Worm (Caenorhabditis elegans) whole organism, young adult: ENCODE data around the gene farl-11.

ENCODE experiments used
- B0019.2 ChIP-seq: fragments of 200-800 bp; sonication (Bioruptor generic); conservative IDR thresholded peaks from 2 replicates; pipeline ENCODE4 v1.3.6; 2022; ENCODE audit warnings: missing genetic modification reagents, missing genetic modification characterization, missing compliant biosample characterization
- B0336.3 ChIP-seq: fragments of 200-800 bp; sonication (Bioruptor generic); IDR thresholded peaks from 2 replicates; pipeline ENCODE4 v1.3.6; 2022; ENCODE audit warnings: missing genetic modification characterization, missing compliant biosample characterization
- C06A6.2 ChIP-seq: fragments of 200-800 bp; sonication (Bioruptor generic); conservative IDR thresholded peaks from 2 replicates; pipeline ENCODE4 v1.3.6; 2022; ENCODE audit warnings: missing genetic modification characterization, missing compliant biosample characterization
- C17E4.6 ChIP-seq: fragments of 200-800 bp; sonication (Bioruptor generic); IDR thresholded peaks from 2 replicates; pipeline ENCODE4 v1.3.6; 2022; ENCODE audit warnings: missing genetic modification reagents, missing genetic modification characterization, missing compliant biosample characterization
- F22D6.2 ChIP-seq: sonication (generic microtip); optimal IDR thresholded peaks from 2 replicates; lab custom pipeline; 2016; ENCODE audit warnings: mild to moderate bottlenecking, missing genetic modification characterization, missing compliant biosample characterization
- F23B12.7 ChIP-seq: sonication (generic microtip); optimal IDR thresholded peaks from 2 replicates; lab custom pipeline; 2017; ENCODE audit warnings: missing genetic modification characterization, mild to moderate bottlenecking, missing compliant biosample characterization, antibody characterized with exemption, moderate library complexity; ENCODE audit not compliant: insufficient read depth
- F37B4.10 ChIP-seq: fragments of 200-800 bp; sonication (Bioruptor generic); IDR thresholded peaks from 2 replicates; pipeline ENCODE4 v1.3.6; 2022; ENCODE audit warnings: missing genetic modification characterization, missing compliant biosample characterization
- F39B2.1 ChIP-seq: fragments of 200-800 bp; sonication (Bioruptor generic); IDR thresholded peaks from 2 replicates; pipeline ENCODE4 v1.3.6; 2022; ENCODE audit warnings: missing genetic modification reagents, missing genetic modification characterization, missing compliant biosample characterization
- F57A8.1 ChIP-seq: fragments of 200-800 bp; sonication (Bioruptor generic); optimal IDR thresholded peaks from 2 replicates; lab custom pipeline; 2018; ENCODE audit warnings: mild to moderate bottlenecking, missing genetic modification characterization, moderate library complexity, missing compliant biosample characterization
- K12H6.12 ChIP-seq: fragments of 200-800 bp; sonication (Bioruptor generic); optimal IDR thresholded peaks from 2 replicates; lab custom pipeline; 2018; ENCODE audit warnings: mild to moderate bottlenecking, missing genetic modification characterization, missing compliant biosample characterization
- T07F8.4 ChIP-seq: sonication (generic microtip); optimal IDR thresholded peaks from 2 replicates; lab custom pipeline; 2016; ENCODE audit warnings: mild to moderate bottlenecking, missing genetic modification characterization, moderate library complexity, missing compliant biosample characterization
- Y53G8AR.9 ChIP-seq: fragments of 200-800 bp; sonication (Bioruptor generic); conservative IDR thresholded peaks from 2 replicates; pipeline ENCODE4 v1.3.6; 2022; ENCODE audit warnings: missing genetic modification reagents, missing genetic modification characterization, missing compliant biosample characterization
- Y67H2A.10 ChIP-seq: fragments of 200-800 bp; sonication (Bioruptor generic); conservative IDR thresholded peaks from 2 replicates; pipeline ENCODE4 v1.3.6; 2022; ENCODE audit warnings: missing genetic modification reagents, missing genetic modification characterization, missing compliant biosample characterization
- Y95B8A.8 ChIP-seq: fragments of 200-800 bp; sonication (Bioruptor generic); IDR thresholded peaks from 2 replicates; pipeline ENCODE4 v1.3.6; 2022; ENCODE audit warnings: missing genetic modification reagents, missing genetic modification characterization, missing compliant biosample characterization
- aptf-3 ChIP-seq: fragments of 200-800 bp; sonication (Bioruptor generic); IDR thresholded peaks from 2 replicates; pipeline ENCODE4 v1.3.6; 2022; ENCODE audit warnings: missing genetic modification characterization, missing compliant biosample characterization
- attf-3 ChIP-seq: fragments of 200-800 bp; sonication (Bioruptor generic); conservative IDR thresholded peaks from 2 replicates; pipeline ENCODE4 v1.3.6; 2022; ENCODE audit warnings: missing genetic modification reagents, missing genetic modification characterization, missing compliant biosample characterization
- ceh-27 ChIP-seq: fragments of 200-800 bp; sonication (Bioruptor generic); optimal IDR thresholded peaks from 2 replicates; lab custom pipeline; 2018; ENCODE audit warnings: mild to moderate bottlenecking, missing genetic modification characterization, moderate library complexity, missing compliant biosample characterization
- ceh-58 ChIP-seq: fragments of 200-800 bp; sonication (Bioruptor generic); IDR thresholded peaks from 2 replicates; pipeline ENCODE4 v1.3.6; 2022; ENCODE audit warnings: missing genetic modification characterization, missing compliant biosample characterization
- ceh-91 ChIP-seq: fragments of 200-800 bp; sonication (Bioruptor generic); IDR thresholded peaks from 2 replicates; pipeline ENCODE4 v1.3.6; 2022; ENCODE audit warnings: missing genetic modification reagents, missing genetic modification characterization, missing compliant biosample characterization
- efl-1 ChIP-seq: fragments of 150-350 bp; optimal IDR thresholded peaks from 2 replicates; lab custom pipeline; 2014; ENCODE audit warnings: missing biosample characterization, missing genetic modification reagents, missing genetic modification characterization
- egl-44 ChIP-seq: fragments of 200-800 bp; sonication (Bioruptor generic); IDR thresholded peaks from 2 replicates; pipeline ENCODE4 v1.3.6; 2022; ENCODE audit warnings: missing genetic modification reagents, missing genetic modification characterization, missing compliant biosample characterization
- him-1 ChIP-seq: sonication (generic microtip); optimal IDR thresholded peaks from 2 replicates; lab custom pipeline; 2016; ENCODE audit warnings: missing genotype, missing genetic modification reagents, missing genetic modification characterization, missing compliant biosample characterization
- hmg-1.2 ChIP-seq: fragments of 200-800 bp; sonication (Bioruptor generic); IDR thresholded peaks from 2 replicates; pipeline ENCODE4 v1.3.6; 2022; ENCODE audit warnings: missing genetic modification reagents, missing genetic modification characterization, missing compliant biosample characterization
- hsf-1 ChIP-seq: fragments of 200-800 bp; sonication (Bioruptor generic); IDR thresholded peaks from 2 replicates; pipeline ENCODE4 v1.3.6; 2022; ENCODE audit warnings: missing genetic modification reagents, missing genetic modification characterization, missing compliant biosample characterization
- lag-1 ChIP-seq: fragments of 200-800 bp; sonication (Bioruptor generic); IDR thresholded peaks from 2 replicates; pipeline ENCODE4 v1.3.6; 2022; ENCODE audit warnings: missing genetic modification reagents, missing genetic modification characterization, missing compliant biosample characterization
- let-526 ChIP-seq: fragments of 200-800 bp; sonication (Bioruptor generic); IDR thresholded peaks from 2 replicates; pipeline ENCODE4 v1.3.6; 2022; ENCODE audit warnings: missing genetic modification reagents, missing genetic modification characterization, missing compliant biosample characterization
- lin-35 ChIP-seq, 3 experiments: fragments of 150-350 bp in 2 of 3; sonication (generic microtip) in 1 of 3; optimal IDR thresholded peaks; 2 replicates each; lab custom pipeline; 2014 to 2018; ENCODE audit warnings: missing biosample characterization in 3 of 3, missing genetic modification characterization in 3 of 3, missing genetic modification reagents in 3 of 3
- lin-40 ChIP-seq: sonication (generic microtip); optimal IDR thresholded peaks from 2 replicates; lab custom pipeline; 2016; ENCODE audit warnings: missing genetic modification characterization, mild to moderate bottlenecking, missing compliant biosample characterization, missing genotype, missing genetic modification reagents
- lsl-1 ChIP-seq: fragments of 200-800 bp; sonication (Bioruptor generic); optimal IDR thresholded peaks from 2 replicates; lab custom pipeline; 2018; ENCODE audit warnings: mild to moderate bottlenecking, missing genetic modification characterization, moderate library complexity, missing compliant biosample characterization
- madf-3 ChIP-seq: fragments of 200-800 bp; sonication (Bioruptor generic); IDR thresholded peaks from 2 replicates; pipeline ENCODE4 v1.3.6; 2022; ENCODE audit warnings: missing genetic modification reagents, missing genetic modification characterization, missing compliant biosample characterization
- madf-6 ChIP-seq: fragments of 200-800 bp; sonication (Bioruptor generic); IDR thresholded peaks from 2 replicates; pipeline ENCODE4 v1.3.6; 2022; ENCODE audit warnings: missing genetic modification reagents, missing genetic modification characterization, missing compliant biosample characterization
- madf-8 ChIP-seq: fragments of 200-800 bp; sonication (Bioruptor generic); conservative IDR thresholded peaks from 2 replicates; pipeline ENCODE4 v1.3.6; 2022; ENCODE audit warnings: missing genetic modification reagents, missing genetic modification characterization, missing compliant biosample characterization
- mxl-1 ChIP-seq: sonication (generic microtip); optimal IDR thresholded peaks from 2 replicates; lab custom pipeline; 2016; ENCODE audit warnings: missing genetic modification characterization, missing compliant biosample characterization
- nfya-2 ChIP-seq: fragments of 200-800 bp; sonication (Bioruptor generic); IDR thresholded peaks from 2 replicates; pipeline ENCODE4 v1.3.6; 2022; ENCODE audit warnings: missing genetic modification reagents, missing genetic modification characterization, missing compliant biosample characterization
- nhr-179 ChIP-seq: sonication (generic microtip); optimal IDR thresholded peaks from 2 replicates; lab custom pipeline; 2016; ENCODE audit warnings: mild to moderate bottlenecking, missing genetic modification characterization, missing compliant biosample characterization
- nhr-27 ChIP-seq: fragments of 200-800 bp; sonication (Bioruptor generic); optimal IDR thresholded peaks from 2 replicates; lab custom pipeline; 2018; ENCODE audit warnings: mild to moderate bottlenecking, missing genetic modification characterization, moderate library complexity, missing compliant biosample characterization
- nhr-80 ChIP-seq: sonication (generic microtip); optimal IDR thresholded peaks from 2 replicates; lab custom pipeline; 2016; ENCODE audit warnings: missing genetic modification characterization, missing compliant biosample characterization
- rec-8 ChIP-seq, 2 experiments: sonication (generic microtip); optimal IDR thresholded peaks; 2 replicates each; lab custom pipeline; 2016; ENCODE audit warnings: mild to moderate bottlenecking in 2 of 2, missing genetic modification characterization in 2 of 2, missing genetic modification reagents in 2 of 2, missing genotype in 2 of 2, missing biosample characterization in 1 of 2, missing compliant biosample characterization in 1 of 2, moderate library complexity in 1 of 2
- sdz-38 ChIP-seq: sonication (generic microtip); optimal IDR thresholded peaks from 2 replicates; lab custom pipeline; 2016; ENCODE audit warnings: missing genotype, missing genetic modification characterization, missing compliant biosample characterization
- sea-2 ChIP-seq: fragments of 200-800 bp; sonication (Bioruptor generic); IDR thresholded peaks from 2 replicates; pipeline ENCODE4 v1.3.6; 2022; ENCODE audit warnings: missing genetic modification characterization, missing compliant biosample characterization
- snpc-3.4 ChIP-seq: sonication (generic microtip); optimal IDR thresholded peaks from 2 replicates; lab custom pipeline; 2017; ENCODE audit warnings: missing genetic modification characterization, mild to moderate bottlenecking, missing compliant biosample characterization, antibody characterized with exemption, moderate library complexity, missing genotype, missing genetic modification reagents
- somi-1 ChIP-seq: fragments of 200-800 bp; sonication (Bioruptor generic); optimal IDR thresholded peaks from 2 replicates; lab custom pipeline; 2018; ENCODE audit warnings: mild to moderate bottlenecking, missing genetic modification characterization, missing compliant biosample characterization
- sptf-2 ChIP-seq: fragments of 200-800 bp; sonication (Bioruptor generic); optimal IDR thresholded peaks from 2 replicates; lab custom pipeline; 2018; ENCODE audit warnings: mild to moderate bottlenecking, missing genetic modification characterization, missing compliant biosample characterization
- unc-62 ChIP-seq: fragments of 150-350 bp; optimal IDR thresholded peaks from 2 replicates; lab custom pipeline; 2014; ENCODE audit warnings: missing biosample characterization, missing genetic modification reagents, missing genetic modification characterization
- xnd-1 ChIP-seq: sonication (generic microtip); optimal IDR thresholded peaks from 2 replicates; lab custom pipeline; 2016; ENCODE audit warnings: missing genotype, missing genetic modification reagents, missing genetic modification characterization, missing compliant biosample characterization
- zim-3 ChIP-seq: sonication (generic microtip); optimal IDR thresholded peaks from 2 replicates; lab custom pipeline; 2017; ENCODE audit warnings: mild to moderate bottlenecking, missing genetic modification characterization, moderate library complexity, missing compliant biosample characterization
- ztf-18 ChIP-seq: sonication (generic microtip); optimal IDR thresholded peaks from 2 replicates; lab custom pipeline; 2016; ENCODE audit warnings: missing genotype, mild to moderate bottlenecking, missing genetic modification characterization, missing compliant biosample characterization
- ztf-22 ChIP-seq: fragments of 200-800 bp; sonication (Bioruptor generic); optimal IDR thresholded peaks from 2 replicates; lab custom pipeline; 2018; ENCODE audit warnings: mild to moderate bottlenecking, missing genetic modification characterization, moderate library complexity, missing compliant biosample characterization

The farl-11 gene

DNA sequence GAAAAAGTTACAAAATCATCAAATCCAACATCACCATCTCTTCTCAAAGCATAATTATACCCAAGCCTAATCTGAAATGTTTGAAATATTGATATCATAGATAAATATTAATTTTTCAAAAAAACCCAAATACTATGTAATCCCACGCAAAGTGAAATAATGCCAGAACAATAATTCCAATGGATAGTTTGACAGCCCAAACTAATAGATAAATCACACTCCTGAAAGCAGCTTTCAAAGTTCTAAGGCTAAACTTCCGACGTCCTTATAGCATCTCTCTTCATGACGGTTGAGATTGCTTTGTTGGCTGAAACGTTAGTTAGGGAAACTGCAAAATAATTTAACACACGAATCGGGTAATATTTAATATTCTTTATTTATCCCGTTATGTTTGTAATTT is 5.6 kb downstream of the farl-11 start (continued):
- TF ChIP-seq C06A6.2 (no peak), unc-62 (no peak), sptf-2 (no peak), ceh-27 (GFP tag; lab: Kevin White, UChicago) (no peak), nhr-27 (no peak), F37B4.10 (GFP tag; lab: Robert Waterston, UW) (no peak), madf-8 (GFP tag; lab: Robert Waterston, UW) (no peak), hmg-1.2 (GFP tag; lab: Robert Waterston, UW) (0 out of 2 replicates have a peak, but pooled peaks have one; percentile 7), madf-3 (GFP tag; lab: Robert Waterston, UW) (peak; percentile 64; the same call in 1 of the 2 replicates)

- TF ChIP-seq lin-40 (no peak), ceh-58 (GFP tag; lab: Robert Waterston, UW) (no peak), nhr-179 (tag; lab: Kevin White, UChicago) (no peak), nhr-80 (tag; lab: Kevin White, UChicago) (no peak), F57A8.1 (GFP tag; lab: Kevin White, UChicago) (no peak), nfya-2 (GFP tag; lab: Robert Waterston, UW) (no peak), hmg-1.2 (GFP tag; lab: Robert Waterston, UW) (no peak), C17E4.6 (no peak), somi-1 (GFP tag; lab: Kevin White, UChicago) (no peak), mxl-1 (tag; lab: Kevin White, UChicago) (no peak), aptf-3 (GFP tag; lab: Robert Waterston, UW) (no peak), nhr-27 (no peak), lag-1 (no peak), lin-35 (GFP tag; optimal IDR thresholded peaks at IDR 0.05; lab: Kevin White, UChicago) (no peak), efl-1 (GFP tag; lab: Kevin White, UChicago) (peak; percentile 30), B0336.3 (GFP tag; lab: Robert Waterston, UW) (no peak), sea-2 (GFP tag; lab: Robert Waterston, UW) (no peak), egl-44 (GFP tag; lab: Robert Waterston, UW) (no peak), him-1 (peak; percentile 21), sdz-38 (no peak), Y67H2A.10 (GFP tag; lab: Robert Waterston, UW) (no peak), xnd-1 (tag; lab: Kevin White, UChicago) (peak; percentile 88), Y95B8A.8 (GFP tag; lab: Robert Waterston, UW) (no peak), ceh-27 (GFP tag; lab: Kevin White, UChicago) (no peak), F23B12.7 (tag; lab: Kevin White, UChicago) (no peak), F22D6.2 (no peak), K12H6.12 (tag; lab: Kevin White, UChicago) (no peak), madf-6 (peak; percentile 99), B0019.2 (GFP tag; lab: Robert Waterston, UW) (no peak), attf-3 (GFP tag; lab: Robert Waterston, UW) (no peak), Y53G8AR.9 (GFP tag; lab: Robert Waterston, UW) (no peak), madf-8 (GFP tag; lab: Robert Waterston, UW) (peak; percentile 98), let-526 (GFP tag; lab: Robert Waterston, UW) (no peak), ztf-22 (no peak), ceh-91 (GFP tag; lab: Robert Waterston, UW) (0 out of 2 replicates have a peak, but pooled peaks have one; percentile 8), ztf-18 (tag; lab: Kevin White, UChicago) (no peak), F39B2.1 (no peak), rec-8 (tag; optimal IDR thresholded peaks at IDR 0.05; lab: Kevin White, UChicago) (no peak), snpc-3.4 (tag; lab: Kevin White, UChicago) (peak; percentile 11), lsl-1 (GFP tag; lab: Kevin White, UChicago) (peak; percentile 89), hsf-1 (GFP tag; lab: Robert Waterston, UW) (no peak), zim-3 (tag; lab: Kevin White, UChicago) (no peak), T07F8.4 (tag; lab: Kevin White, UChicago) (no peak)
Observed at ce11 chrII:7098578-7098977, 6.3 kb downstream of the farl-11 start, which contains the start of gene mct-5. mct-5 (minus strand) TSS chrII:7098593.
